Fruit fly (Drosophila melanogaster) whole organism, embryonic: ENCODE measurements around the gene UQCR-14.
A peak's percentile ranks its signal among the peaks of the same experiment; 100 is the strongest.

Experiments
- CG11398 ChIP-seq: fragments of 200-800 bp; sonication (Bioruptor generic); optimal IDR thresholded peaks from 2 replicates; lab custom pipeline; 2016; ENCODE audit warnings: missing biosample characterization, missing genetic modification characterization
- CG11504 ChIP-seq: fragments of 200-800 bp; sonication (Bioruptor generic); optimal IDR thresholded peaks from 3 replicates; lab custom pipeline; 2019; ENCODE audit warnings: missing biosample characterization, mild to moderate bottlenecking, missing genetic modification characterization, moderate library complexity
- CG12155 ChIP-seq: fragments of 200-800 bp; sonication (Bioruptor generic); optimal IDR thresholded peaks from 3 replicates; lab custom pipeline; 2016; ENCODE audit warnings: missing biosample characterization, missing genetic modification characterization
- CG12219 ChIP-seq: fragments of 200-800 bp; sonication (Bioruptor generic); optimal IDR thresholded peaks from 3 replicates; lab custom pipeline; 2018; ENCODE audit warnings: missing biosample characterization, mild to moderate bottlenecking, missing genetic modification characterization
- CG12659 ChIP-seq: fragments of 200-800 bp; sonication (Bioruptor generic); optimal IDR thresholded peaks from 3 replicates; lab custom pipeline; 2017; ENCODE audit warnings: mild to moderate bottlenecking, missing biosample characterization, missing genetic modification reagents, missing genetic modification characterization
- CG12769 ChIP-seq: fragments of 200-800 bp; sonication (Bioruptor generic); optimal IDR thresholded peaks from 2 replicates; lab custom pipeline; 2019; ENCODE audit warnings: missing biosample characterization, mild to moderate bottlenecking, missing genetic modification characterization, moderate library complexity
- CG15011 ChIP-seq: fragments of 200-800 bp; sonication (Bioruptor generic); optimal IDR thresholded peaks from 3 replicates; lab custom pipeline; 2018; ENCODE audit warnings: missing biosample characterization, mild to moderate bottlenecking, missing genetic modification characterization
- CG1602 ChIP-seq: fragments of 200-800 bp; sonication (Bioruptor generic); optimal IDR thresholded peaks from 3 replicates; lab custom pipeline; 2016; ENCODE audit warnings: missing biosample characterization, missing genetic modification characterization
- CG17829 ChIP-seq: fragments of 200-800 bp; optimal IDR thresholded peaks from 2 replicates; lab custom pipeline; 2019; ENCODE audit warnings: missing biosample characterization, mild to moderate bottlenecking, missing genetic modification characterization, moderate library complexity
- CG1792 ChIP-seq: fragments of 200-800 bp; sonication (Bioruptor generic); optimal IDR thresholded peaks from 2 replicates; lab custom pipeline; 2016; ENCODE audit warnings: missing biosample characterization, missing genetic modification characterization
- CG30020 ChIP-seq: fragments of 200-800 bp; optimal IDR thresholded peaks from 2 replicates; lab custom pipeline; 2019; ENCODE audit warnings: missing biosample characterization, mild to moderate bottlenecking, missing genetic modification characterization, moderate library complexity
- CG3065 ChIP-seq: fragments of 200-800 bp; sonication (Bioruptor generic); optimal IDR thresholded peaks from 2 replicates; lab custom pipeline; 2016; ENCODE audit warnings: missing biosample characterization, missing genetic modification characterization
- CG33213 ChIP-seq: fragments of 200-800 bp; sonication (Bioruptor generic); optimal IDR thresholded peaks from 3 replicates; lab custom pipeline; 2016; ENCODE audit warnings: missing biosample characterization, missing genetic modification characterization
- CG6175 ChIP-seq: fragments of 200-800 bp; sonication (Bioruptor generic); IDR thresholded peaks from 3 replicates; pipeline ENCODE4 v1.3.6; 2022; ENCODE audit warnings: missing biosample characterization, missing genetic modification characterization
- CG8281 ChIP-seq: fragments of 200-800 bp; sonication (Bioruptor generic); optimal IDR thresholded peaks from 2 replicates; lab custom pipeline; 2018; ENCODE audit warnings: missing biosample characterization, mild to moderate bottlenecking, missing genetic modification characterization, moderate library complexity
- CG9817 ChIP-seq: fragments of 200-800 bp; sonication (Bioruptor generic); optimal IDR thresholded peaks from 2 replicates; lab custom pipeline; 2018; ENCODE audit warnings: missing biosample characterization, mild to moderate bottlenecking, missing genetic modification characterization, moderate library complexity
- D19B ChIP-seq: fragments of 200-800 bp; sonication (Bioruptor generic); optimal IDR thresholded peaks from 2 replicates; lab custom pipeline; 2017; ENCODE audit warnings: missing biosample characterization, mild to moderate bottlenecking, missing genetic modification characterization
- Dll ChIP-seq: fragments of 200-800 bp; sonication (Bioruptor generic); IDR thresholded peaks from 4 replicates; pipeline ENCODE4 v1.3.6; 2022; ENCODE audit warnings: missing biosample characterization, missing genetic modification characterization; ENCODE audit not compliant: partially characterized antibody
- Dp ChIP-seq: fragments of 200-800 bp; sonication (Bioruptor generic); optimal IDR thresholded peaks from 2 replicates; lab custom pipeline; 2018; ENCODE audit warnings: missing biosample characterization, mild to moderate bottlenecking, missing genetic modification characterization, moderate library complexity
- Hr39 ChIP-seq: fragments of >200 bp; optimal IDR thresholded peaks from 2 replicates; lab custom pipeline; 2017
- Med ChIP-seq: fragments of 200-800 bp; sonication (Bioruptor generic); peaks from one replicate; lab custom pipeline; 2016; ENCODE audit warnings: missing biosample characterization, missing genetic modification characterization, mild to moderate bottlenecking, inconsistent platforms, moderate library complexity
- Myb ChIP-seq: fragments of 200-800 bp; sonication (Bioruptor generic); optimal IDR thresholded peaks from 2 replicates; lab custom pipeline; 2016; ENCODE audit warnings: missing biosample characterization, missing genetic modification characterization
- NC2α ChIP-seq: fragments of 200-800 bp; sonication (Bioruptor generic); optimal IDR thresholded peaks from 2 replicates; lab custom pipeline; 2016; ENCODE audit warnings: missing biosample characterization, missing genetic modification characterization
- NC2β ChIP-seq: fragments of 200-800 bp; sonication (Bioruptor generic); optimal IDR thresholded peaks from 2 replicates; lab custom pipeline; 2016; ENCODE audit warnings: missing biosample characterization, missing genetic modification characterization
- Neu2 ChIP-seq: fragments of 200-800 bp; sonication (Bioruptor generic); optimal IDR thresholded peaks from 3 replicates; lab custom pipeline; 2016; ENCODE audit warnings: missing biosample characterization, missing genetic modification characterization, borderline replicate concordance
- Sry-β ChIP-seq: fragments of 200-800 bp; sonication (Bioruptor generic); optimal IDR thresholded peaks from 2 replicates; lab custom pipeline; 2018; ENCODE audit warnings: missing biosample characterization, mild to moderate bottlenecking, missing genetic modification characterization, moderate library complexity
- Tbp ChIP-seq: fragments of >200 bp; optimal IDR thresholded peaks from 2 replicates; lab custom pipeline; 2018; ENCODE audit warnings: missing biosample characterization, missing genetic modification characterization
- Xrp1 ChIP-seq: fragments of 200-800 bp; sonication (Bioruptor generic); IDR thresholded peaks from 2 replicates; pipeline ENCODE4 v1.3.6; 2022; ENCODE audit warnings: missing biosample characterization, missing genetic modification characterization
- ase ChIP-seq: fragments of 200-800 bp; sonication (Bioruptor generic); IDR thresholded peaks from 3 replicates; pipeline ENCODE4 v1.3.6; 2022; ENCODE audit warnings: missing biosample characterization, missing genetic modification characterization
- az2 ChIP-seq: fragments of 200-800 bp; sonication (Bioruptor generic); optimal IDR thresholded peaks from 3 replicates; lab custom pipeline; 2016; ENCODE audit warnings: missing biosample characterization, missing genetic modification characterization
- cas ChIP-seq: fragments of 200-800 bp; sonication (Bioruptor generic); IDR thresholded peaks from 2 replicates; pipeline ENCODE4 v1.3.6; 2022; ENCODE audit warnings: missing biosample characterization, missing genetic modification characterization
- corto ChIP-seq: fragments of 200-800 bp; sonication (Bioruptor generic); optimal IDR thresholded peaks from 2 replicates; lab custom pipeline; 2016; ENCODE audit warnings: missing biosample characterization, mild to moderate bottlenecking, missing genetic modification characterization, moderate library complexity
- en ChIP-seq: fragments of 200-800 bp; sonication (Bioruptor generic); optimal IDR thresholded peaks from 2 replicates; lab custom pipeline; 2016; ENCODE audit warnings: missing biosample characterization, missing genetic modification characterization
- fd96Cb ChIP-seq: fragments of 200-800 bp; sonication (Bioruptor generic); optimal IDR thresholded peaks from 2 replicates; lab custom pipeline; 2018; ENCODE audit warnings: missing biosample characterization, mild to moderate bottlenecking, missing genetic modification characterization, moderate library complexity
- gfzf ChIP-seq: fragments of 200-800 bp; sonication (Bioruptor generic); optimal IDR thresholded peaks from 2 replicates; lab custom pipeline; 2016; ENCODE audit warnings: missing biosample characterization, mild to moderate bottlenecking, missing genetic modification characterization, moderate library complexity
- grn ChIP-seq: fragments of 200-800 bp; sonication (Bioruptor generic); optimal IDR thresholded peaks from 3 replicates; lab custom pipeline; 2017; ENCODE audit warnings: missing biosample characterization, missing genetic modification characterization
- gsb ChIP-seq: fragments of 200-800 bp; sonication (Bioruptor generic); IDR thresholded peaks from 2 replicates; pipeline ENCODE4 v1.3.6; 2022; ENCODE audit warnings: missing biosample characterization, missing genetic modification characterization
- gt ChIP-seq: fragments of 200-800 bp; sonication (Bioruptor generic); IDR thresholded peaks from 2 replicates; pipeline ENCODE4 v1.3.6; 2022; ENCODE audit warnings: missing biosample characterization, missing genetic modification characterization
- inv ChIP-seq: fragments of 200-800 bp; sonication (Bioruptor generic); IDR thresholded peaks from 2 replicates; pipeline ENCODE4 v1.3.6; 2022; ENCODE audit warnings: missing biosample characterization, missing genetic modification characterization; ENCODE audit not compliant: partially characterized antibody
- kah ChIP-seq: fragments of 200-800 bp; sonication (Bioruptor generic); optimal IDR thresholded peaks from 2 replicates; lab custom pipeline; 2018; ENCODE audit warnings: missing biosample characterization, mild to moderate bottlenecking, missing genetic modification characterization
- lola ChIP-seq, 3 experiments: fragments of >200 bp in 2 of 3; fragments of 200-800 bp in 1 of 3; sonication (Bioruptor generic) in 1 of 3; optimal IDR thresholded peaks; 2 replicates each; lab custom pipeline; 2017 to 2019; ENCODE audit warnings: missing biosample characterization in 3 of 3, missing genetic modification characterization in 3 of 3, mild to moderate bottlenecking in 1 of 3, moderate library complexity in 1 of 3
- nerfin-1 ChIP-seq: fragments of 200-800 bp; sonication (Bioruptor generic); optimal IDR thresholded peaks from 3 replicates; lab custom pipeline; 2019; ENCODE audit warnings: missing biosample characterization, mild to moderate bottlenecking, missing genetic modification characterization, moderate library complexity
- phol ChIP-seq: fragments of 200-800 bp; sonication (Bioruptor generic); optimal IDR thresholded peaks from 3 replicates; lab custom pipeline; 2018; ENCODE audit warnings: missing biosample characterization, mild to moderate bottlenecking, missing genetic modification characterization, moderate library complexity
- pzg ChIP-seq: fragments of 200-800 bp; sonication (Bioruptor generic); optimal IDR thresholded peaks from 3 replicates; lab custom pipeline; 2018; ENCODE audit warnings: missing biosample characterization, mild to moderate bottlenecking, missing genetic modification characterization, moderate library complexity
- sc ChIP-seq, 3 experiments: fragments of >200 bp in 2 of 3; fragments of 200-800 bp in 1 of 3; sonication (Bioruptor generic) in 1 of 3; optimal IDR thresholded peaks; 2 replicates in 2 of 3; 3 replicates in 1 of 3; lab custom pipeline; 2017; ENCODE audit warnings: mild to moderate bottlenecking in 1 of 3, missing biosample characterization in 1 of 3, missing genetic modification characterization in 1 of 3, missing genetic modification reagents in 1 of 3
- sima ChIP-seq: fragments of 200-800 bp; sonication (Bioruptor generic); optimal IDR thresholded peaks from 2 replicates; lab custom pipeline; 2016; ENCODE audit warnings: missing biosample characterization, missing genetic modification characterization
- stc ChIP-seq: fragments of 200-800 bp; sonication (Bioruptor generic); IDR thresholded peaks from 2 replicates; pipeline ENCODE4 v1.3.6; 2022; ENCODE audit warnings: missing biosample characterization, missing genetic modification characterization
- tin ChIP-seq: fragments of 200-800 bp; sonication (Bioruptor generic); optimal IDR thresholded peaks from 3 replicates; lab custom pipeline; 2016; ENCODE audit warnings: missing biosample characterization, missing genetic modification characterization
- trem ChIP-seq: fragments of 200-800 bp; optimal IDR thresholded peaks from 3 replicates; lab custom pipeline; 2019; ENCODE audit warnings: missing biosample characterization, mild to moderate bottlenecking, missing genetic modification characterization, moderate library complexity
- ttk ChIP-seq: fragments of 200-800 bp; sonication (Bioruptor generic); IDR thresholded peaks from 2 replicates; pipeline ENCODE4 v2.1.2; 2022; ENCODE audit warnings: missing biosample characterization, missing genetic modification characterization
- z ChIP-seq: fragments of 200-800 bp; sonication (Bioruptor generic); IDR thresholded peaks from 3 replicates; pipeline ENCODE4 v1.3.6; 2022; ENCODE audit warnings: missing biosample characterization, missing genetic modification characterization

Gene UQCR-14

dm6 chrX:16288492-16288964, 2.4 kb downstream of the UQCR-14 start, which contains the start of the genes CG32576 and caz (continued):
- TF ChIP-seq CG30020 (tag; lab: Kevin White, UChicago): peak; percentile 94
- TF ChIP-seq gt (GFP tag; lab: Robert Waterston, UW): no peak
- no peak for TF ChIP-seq CG12769 (tag; lab: Kevin White, UChicago)
- no peak for TF ChIP-seq CG8281 (tag; lab: Kevin White, UChicago)
- TF ChIP-seq NC2α (GFP tag; lab: Kevin White, UChicago): no peak
- TF ChIP-seq pzg (GFP tag; lab: Kevin White, UChicago): peak; percentile 67
- TF ChIP-seq CG3065 (GFP tag; lab: Kevin White, UChicago): no peak
- TF ChIP-seq en (GFP tag; lab: Kevin White, UChicago): no peak
- peak; percentile 36; the same call in 1 of the 2 replicates for TF ChIP-seq Xrp1 (GFP tag; lab: Robert Waterston, UW)
- TF ChIP-seq sc (optimal IDR thresholded peaks at IDR 0.05; lab: Kevin White, UChicago): no peak
- TF ChIP-seq sc (GFP tag; optimal IDR thresholded peaks at IDR 0.05; lab: Kevin White, UChicago): no peak
- TF ChIP-seq lola (GFP tag; optimal IDR thresholded peaks at IDR 0.05; lab: Kevin White, UChicago): peak in 1 of 3 experiments; percentile 1
- no peak for TF ChIP-seq CG11398 (GFP tag; lab: Kevin White, UChicago)
- TF ChIP-seq cas (GFP tag; lab: Robert Waterston, UW): no peak
- no peak for TF ChIP-seq gfzf
- TF ChIP-seq corto (GFP tag; lab: Kevin White, UChicago): no peak
- TF ChIP-seq CG6175 (GFP tag; lab: Robert Waterston, UW): no peak
- TF ChIP-seq CG33213 (GFP tag; lab: Kevin White, UChicago): no peak
- no peak for TF ChIP-seq fd96Cb (tag; lab: Kevin White, UChicago)
- TF ChIP-seq CG1792 (GFP tag; lab: Kevin White, UChicago): no peak
- peak; percentile 48 for TF ChIP-seq Med (GFP tag; lab: Kevin White, UChicago)
- no peak for TF ChIP-seq ase (GFP tag; lab: Robert Waterston, UW)
- TF ChIP-seq NC2β (GFP tag; lab: Kevin White, UChicago): no peak
- TF ChIP-seq ttk (GFP tag; lab: Robert Waterston, UW): no peak
- peak; percentile 83 for TF ChIP-seq CG12659
- TF ChIP-seq CG12155 (GFP tag; lab: Kevin White, UChicago): peak; percentile 37
- TF ChIP-seq tin: peak; percentile 22
- TF ChIP-seq CG15011 (GFP tag; lab: Kevin White, UChicago): no peak
- no peak for TF ChIP-seq CG12219
- TF ChIP-seq CG9817: no peak
- no peak for TF ChIP-seq kah (GFP tag; lab: Kevin White, UChicago)
- peak; percentile 89 for TF ChIP-seq phol (tag; lab: Kevin White, UChicago)
- no peak for TF ChIP-seq D19B (GFP tag; lab: Kevin White, UChicago)
- peak; percentile 53 for TF ChIP-seq CG17829
- TF ChIP-seq z (GFP tag; lab: Robert Waterston, UW): no peak
- peak; percentile 40 for TF ChIP-seq Myb (GFP tag; lab: Kevin White, UChicago)
- TF ChIP-seq Dp (GFP tag; lab: Kevin White, UChicago): peak; percentile 50
- TF ChIP-seq Neu2 (GFP tag; lab: Kevin White, UChicago): no peak
- TF ChIP-seq CG1602 (GFP tag; lab: Kevin White, UChicago): no peak
- no peak for TF ChIP-seq gsb (GFP tag; lab: Robert Waterston, UW)
- no peak for TF ChIP-seq Hr39
- no peak for TF ChIP-seq sima
- no peak for TF ChIP-seq stc (GFP tag; lab: Robert Waterston, UW)
- peak; percentile 67; the same call in 1 of the 2 replicates for TF ChIP-seq inv
- peak; percentile 60 for TF ChIP-seq trem (tag; lab: Kevin White, UChicago)
- peak; percentile 77 for TF ChIP-seq Dll (GFP tag; lab: Robert Waterston, UW)
- no peak for TF ChIP-seq grn (GFP tag; lab: Kevin White, UChicago)
- TF ChIP-seq Sry-β (GFP tag; lab: Kevin White, UChicago): no peak
- no peak for TF ChIP-seq CG11504 (tag; lab: Kevin White, UChicago)
- peak; percentile 35 for TF ChIP-seq nerfin-1
- peak; percentile 29 for TF ChIP-seq az2
- TF ChIP-seq Tbp (GFP tag; lab: Kevin White, UChicago): no peak
